Worm (Caenorhabditis elegans) whole organism, L1 larva: ENCODE results near the gene tbx-33.

ENCODE experiments used
- aha-1 ChIP-seq: fragments of 150-350 bp; optimal IDR thresholded peaks from 2 replicates; lab custom pipeline; 2014; ENCODE audit warnings: missing biosample characterization, missing genetic modification characterization
- ces-1 ChIP-seq: fragments of 150-350 bp; optimal IDR thresholded peaks from 2 replicates; lab custom pipeline; 2014; ENCODE audit warnings: missing biosample characterization, missing genetic modification reagents, missing genetic modification characterization
- elt-2 ChIP-seq: sonication (generic microtip); optimal IDR thresholded peaks from 2 replicates; lab custom pipeline; 2016; ENCODE audit warnings: missing genetic modification characterization, mild to moderate bottlenecking, inconsistent platforms, missing compliant biosample characterization, missing genetic modification reagents
- fkh-10 ChIP-seq: sonication (generic microtip); optimal IDR thresholded peaks from 2 replicates; lab custom pipeline; 2017; ENCODE audit warnings: missing biosample characterization, missing genetic modification reagents, missing genetic modification characterization
- mdl-1 ChIP-seq, 2 experiments: fragments of 150-350 bp; optimal IDR thresholded peaks; 2 replicates each; lab custom pipeline; 2014 to 2017; ENCODE audit warnings: missing biosample characterization in 2 of 2, missing genetic modification characterization in 2 of 2, inconsistent platforms in 1 of 2
- nhr-237 ChIP-seq: fragments of 150-350 bp; optimal IDR thresholded peaks from 2 replicates; lab custom pipeline; 2014; ENCODE audit warnings: missing biosample characterization, missing genetic modification characterization
- nhr-47 ChIP-seq: sonication (generic microtip); optimal IDR thresholded peaks from 2 replicates; lab custom pipeline; 2016; ENCODE audit warnings: mild to moderate bottlenecking, missing genetic modification characterization, moderate library complexity, missing compliant biosample characterization
- nhr-76 ChIP-seq: sonication (generic microtip); optimal IDR thresholded peaks from 2 replicates; lab custom pipeline; 2017; ENCODE audit warnings: missing biosample characterization, missing genetic modification characterization
- skn-1 ChIP-seq: fragments of 150-350 bp; optimal IDR thresholded peaks from 2 replicates; lab custom pipeline; 2014; ENCODE audit warnings: missing biosample characterization, missing genetic modification characterization

ce11 chrIII:11592096-11592495, 44.5 kb downstream of the tbx-33 start:
- TF ChIP-seq ces-1 (no peak), mdl-1 (tag; optimal IDR thresholded peaks at IDR 0.05; lab: Kevin White, UChicago) (no peak), nhr-237 (no peak), fkh-10 (GFP tag; lab: Kevin White, UChicago) (no peak), nhr-76 (tag; lab: Kevin White, UChicago) (no peak), aha-1 (tag; lab: Kevin White, UChicago) (no peak), skn-1 (tag; lab: Kevin White, UChicago) (no peak), nhr-47 (tag; lab: Kevin White, UChicago) (no peak), elt-2 (tag; lab: Kevin White, UChicago) (no peak)
